Fruit fly (Drosophila melanogaster): ENCODE measurements around the gene kar.

The kar gene

dm6 chr3R:12723759-12724158 lies 34.6 kb upstream of the kar start (continued):
- TF ChIP-seq abd-A (tag; optimal IDR thresholded peaks at IDR 0.05) (peak; percentile 65), dysf (GFP tag; IDR thresholded peaks at IDR 0.05) (peak; percentile 9; the same call in 1 of the 3 replicates), CG9727 (GFP tag; optimal IDR thresholded peaks at IDR 0.05) (no peak)

dm6 chr3R:12722392-12722914 lies 33.3 kb upstream of the kar start, which contains the start of gene Men:
Gene Men, minus strand, starts transcription at chr3R:12722442.
- TF ChIP-seq CG2678 (tag; optimal IDR thresholded peaks at IDR 0.05) = peak; percentile 85
- TF ChIP-seq dpn (GFP tag; optimal IDR thresholded peaks at IDR 0.05) = peak; percentile 2 to 48
- no peak for TF ChIP-seq ash1 (GFP tag; optimal IDR thresholded peaks at IDR 0.05)
- TF ChIP-seq cad (GFP tag; optimal IDR thresholded peaks at IDR 0.05) = no peak
- TF ChIP-seq fd64A (GFP tag; optimal IDR thresholded peaks at IDR 0.05) = no peak
- no peak for TF ChIP-seq Hr39 (optimal IDR thresholded peaks at IDR 0.05)
- no peak for TF ChIP-seq Dfd (GFP tag; optimal IDR thresholded peaks at IDR 0.05)
- peak; percentile 27 for TF ChIP-seq NfI (GFP tag; optimal IDR thresholded peaks at IDR 0.05)
- peak; percentile 62 for TF ChIP-seq CG10979 (tag; optimal IDR thresholded peaks at IDR 0.05)
- TF ChIP-seq schlank (tag; optimal IDR thresholded peaks at IDR 0.05) = no peak
- TF ChIP-seq CG1024 (GFP tag; IDR thresholded peaks at IDR 0.05) = no peak
- peak; percentile 45 for TF ChIP-seq CG6854 (GFP tag; optimal IDR thresholded peaks at IDR 0.05)
- TF ChIP-seq fu2 (GFP tag; optimal IDR thresholded peaks at IDR 0.05) = no peak
- no peak for TF ChIP-seq CG17186 (GFP tag; optimal IDR thresholded peaks at IDR 0.05)
- TF ChIP-seq CG43689 (GFP tag; IDR thresholded peaks at IDR 0.05) = no peak
- no peak for TF ChIP-seq CG42726 (GFP tag; IDR thresholded peaks at IDR 0.05; ENCODE audit: partially characterized antibody)
- TF ChIP-seq Nf-YC (tag; optimal IDR thresholded peaks at IDR 0.05) = peak; percentile 68
- TF ChIP-seq z (GFP tag; IDR thresholded peaks at IDR 0.05) = no peak
- TF ChIP-seq CG18011 (GFP tag; optimal IDR thresholded peaks at IDR 0.05) = no peak
- peak; percentile 73 for TF ChIP-seq cwo (GFP tag; optimal IDR thresholded peaks at IDR 0.05)
- TF ChIP-seq mam (GFP tag; optimal IDR thresholded peaks at IDR 0.05) = no peak
- peak; percentile 28 for TF ChIP-seq BtbVII (GFP tag; optimal IDR thresholded peaks at IDR 0.05)
- TF ChIP-seq Atf-2 (GFP tag; optimal IDR thresholded peaks at IDR 0.05) = no peak
- peak; percentile 62 for TF ChIP-seq D19A (tag; optimal IDR thresholded peaks at IDR 0.05)
- peak; percentile 49 for TF ChIP-seq salm (tag; optimal IDR thresholded peaks at IDR 0.05)
- TF ChIP-seq tx (GFP tag; optimal IDR thresholded peaks at IDR 0.05) = no peak
- TF ChIP-seq Hmr (GFP tag; optimal IDR thresholded peaks at IDR 0.05) = peak; percentile 66
- TF ChIP-seq CG14014 (GFP tag; IDR thresholded peaks at IDR 0.05) = peak; percentile 59; the same call in 1 of the 2 replicates
- no peak for TF ChIP-seq pfk (GFP tag; optimal IDR thresholded peaks at IDR 0.05)
- TF ChIP-seq CG7928 (GFP tag; optimal IDR thresholded peaks at IDR 0.05) = no peak
- TF ChIP-seq knrl (GFP tag; IDR thresholded peaks at IDR 0.05; ENCODE audit: partially characterized antibody) = no peak
- TF ChIP-seq tll (GFP tag; optimal IDR thresholded peaks at IDR 0.05) = no peak
- TF ChIP-seq bigmax (GFP tag; optimal IDR thresholded peaks at IDR 0.05) = no peak
- TF ChIP-seq CG16779 (GFP tag; IDR thresholded peaks at IDR 0.05) = no peak
- peak; percentile 37; the same call in 1 of the 2 replicates for TF ChIP-seq ap (GFP tag; IDR thresholded peaks at IDR 0.05)
- no peak for TF ChIP-seq D19B (GFP tag; optimal IDR thresholded peaks at IDR 0.05)
- TF ChIP-seq CG9437 (GFP tag; optimal IDR thresholded peaks at IDR 0.05) = peak; percentile 54
- TF ChIP-seq CG8765 (GFP tag; IDR thresholded peaks at IDR 0.05) = no peak
- no peak for TF ChIP-seq Sin3A (optimal IDR thresholded peaks at IDR 0.05)
- no peak for TF ChIP-seq hkb (optimal IDR thresholded peaks at IDR 0.05)
- TF ChIP-seq hkb (GFP tag; IDR thresholded peaks at IDR 0.05) = peak; percentile 45; the same call in 1 of the 2 replicates
- no peak for TF ChIP-seq her (GFP tag; optimal IDR thresholded peaks at IDR 0.05)
- TF ChIP-seq CG15696 (tag; optimal IDR thresholded peaks at IDR 0.05) = peak; percentile 39
- peak; percentile 7 for TF ChIP-seq CG12071 (GFP tag; optimal IDR thresholded peaks at IDR 0.05)
- no peak for TF ChIP-seq CG8359 (GFP tag; optimal IDR thresholded peaks at IDR 0.05; ENCODE audit: borderline replicate concordance)
- no peak for TF ChIP-seq bowl (GFP tag; IDR thresholded peaks at IDR 0.05)
- no peak for TF ChIP-seq Rx (GFP tag; IDR thresholded peaks at IDR 0.05)
